Fruit fly (Drosophila melanogaster) S2 (cell line): ENCODE results near the gene CG43954.

ENCODE experiments used
- CG8478 ChIP-seq: fragments of >200 bp; optimal IDR thresholded peaks from 2 replicates; lab custom pipeline; 2018
- CTCF ChIP-seq, 2 experiments: fragments of >200 bp; optimal IDR thresholded peaks; 2 replicates each; lab custom pipeline; 2018

- no peak for TF ChIP-seq CG8478 (lab: Kevin White, UChicago)
- TF ChIP-seq CTCF (optimal IDR thresholded peaks at IDR 0.05; lab: Kevin White, UChicago) = no peak
Observed at dm6 chr3L:16646865-16647459, 64.5 kb downstream of the CG43954 start.
